Fruit fly (Drosophila melanogaster) whole organism, embryonic: Measurements from ENCODE around the gene CG12589.

Source experiments
- Asciz ChIP-seq: fragments of 200-800 bp; sonication (Bioruptor generic); optimal IDR thresholded peaks from 2 replicates; lab custom pipeline; 2017; ENCODE audit warnings: missing biosample characterization, mild to moderate bottlenecking, missing genetic modification characterization, missing genetic modification reagents
- Atf6 ChIP-seq: fragments of 200-800 bp; sonication (Bioruptor generic); IDR thresholded peaks from 2 replicates; pipeline ENCODE4 v1.3.6; 2022; ENCODE audit warnings: missing biosample characterization, missing genetic modification characterization
- BEAF-32 ChIP-seq: fragments of 200-800 bp; sonication (Bioruptor generic); optimal IDR thresholded peaks from 3 replicates; lab custom pipeline; 2017; ENCODE audit warnings: missing biosample characterization, missing genetic modification characterization, mild to moderate bottlenecking, moderate library complexity, missing genetic modification reagents
- Blimp-1 ChIP-seq: fragments of 200-800 bp; sonication (Bioruptor generic); optimal IDR thresholded peaks from 3 replicates; lab custom pipeline; 2018; ENCODE audit warnings: missing biosample characterization, missing genetic modification characterization, mild to moderate bottlenecking, moderate library complexity, missing genetic modification reagents
- C15 ChIP-seq: fragments of 200-800 bp; sonication (Bioruptor generic); IDR thresholded peaks from 3 replicates; pipeline ENCODE4 v1.3.6; 2022; ENCODE audit warnings: missing biosample characterization, missing genetic modification characterization
- CG10267 ChIP-seq: fragments of 200-800 bp; sonication (Bioruptor generic); optimal IDR thresholded peaks from 2 replicates; lab custom pipeline; 2018; ENCODE audit warnings: missing biosample characterization, mild to moderate bottlenecking, missing genetic modification characterization, moderate library complexity
- CG1233 ChIP-seq: fragments of 200-800 bp; sonication (Bioruptor generic); optimal IDR thresholded peaks from 4 replicates; lab custom pipeline; 2018; ENCODE audit warnings: missing biosample characterization, mild to moderate bottlenecking, missing genetic modification characterization
- CG12769 ChIP-seq: fragments of 200-800 bp; sonication (Bioruptor generic); optimal IDR thresholded peaks from 2 replicates; lab custom pipeline; 2019; ENCODE audit warnings: missing biosample characterization, mild to moderate bottlenecking, missing genetic modification characterization, moderate library complexity
- CG1603 ChIP-seq: fragments of 200-800 bp; sonication (Bioruptor generic); optimal IDR thresholded peaks from 2 replicates; lab custom pipeline; 2019; ENCODE audit warnings: missing biosample characterization, mild to moderate bottlenecking, missing genetic modification characterization, moderate library complexity
- CG16863 ChIP-seq: fragments of 200-800 bp; sonication (Bioruptor generic); optimal IDR thresholded peaks from 3 replicates; lab custom pipeline; 2016; ENCODE audit warnings: missing biosample characterization, missing genetic modification characterization
- CG18619 ChIP-seq: fragments of 200-800 bp; sonication (Bioruptor generic); optimal IDR thresholded peaks from 3 replicates; lab custom pipeline; 2017; ENCODE audit warnings: missing biosample characterization, mild to moderate bottlenecking, missing genetic modification characterization
- CG18764 ChIP-seq: fragments of 200-800 bp; sonication (Bioruptor generic); optimal IDR thresholded peaks from 3 replicates; lab custom pipeline; 2016; ENCODE audit warnings: missing biosample characterization, missing genetic modification characterization
- CG2712 ChIP-seq: fragments of 200-800 bp; optimal IDR thresholded peaks from 3 replicates; lab custom pipeline; 2019; ENCODE audit warnings: missing biosample characterization, mild to moderate bottlenecking, missing genetic modification characterization, moderate library complexity
- CG30020 ChIP-seq: fragments of 200-800 bp; optimal IDR thresholded peaks from 2 replicates; lab custom pipeline; 2019; ENCODE audit warnings: missing biosample characterization, mild to moderate bottlenecking, missing genetic modification characterization, moderate library complexity
- CG30431 ChIP-seq: fragments of 200-800 bp; sonication (Bioruptor generic); optimal IDR thresholded peaks from 2 replicates; lab custom pipeline; 2017; ENCODE audit warnings: missing biosample characterization, missing genetic modification characterization
- CG33213 ChIP-seq: fragments of 200-800 bp; sonication (Bioruptor generic); optimal IDR thresholded peaks from 3 replicates; lab custom pipeline; 2016; ENCODE audit warnings: missing biosample characterization, missing genetic modification characterization
- CG7987 ChIP-seq: fragments of 200-800 bp; sonication (Bioruptor generic); optimal IDR thresholded peaks from 2 replicates; lab custom pipeline; 2018; ENCODE audit warnings: missing biosample characterization, mild to moderate bottlenecking, missing genetic modification characterization, moderate library complexity
- CG8281 ChIP-seq: fragments of 200-800 bp; sonication (Bioruptor generic); optimal IDR thresholded peaks from 2 replicates; lab custom pipeline; 2018; ENCODE audit warnings: missing biosample characterization, mild to moderate bottlenecking, missing genetic modification characterization, moderate library complexity
- CG9932 ChIP-seq: fragments of 200-800 bp; sonication (Bioruptor generic); IDR thresholded peaks from 2 replicates; pipeline ENCODE4 v1.3.6; 2022; ENCODE audit warnings: missing biosample characterization, missing genetic modification characterization
- Doc3 ChIP-seq: fragments of 200-800 bp; sonication (Bioruptor generic); IDR thresholded peaks from 3 replicates; pipeline ENCODE4 v1.3.6; 2022; ENCODE audit warnings: missing biosample characterization, missing genetic modification characterization; ENCODE audit not compliant: partially characterized antibody
- H15 ChIP-seq: fragments of 200-800 bp; sonication (Bioruptor generic); IDR thresholded peaks from 3 replicates; pipeline ENCODE4 v1.3.6; 2022; ENCODE audit warnings: missing biosample characterization, missing genetic modification characterization
- HmgZ ChIP-seq: fragments of 200-800 bp; sonication (Bioruptor generic); optimal IDR thresholded peaks from 2 replicates; lab custom pipeline; 2018; ENCODE audit warnings: missing biosample characterization, mild to moderate bottlenecking, missing genetic modification characterization
- Hr78 ChIP-seq, 2 experiments: fragments of 200-800 bp in 1 of 2; fragments of >200 bp in 1 of 2; sonication (Bioruptor generic) in 1 of 2; optimal IDR thresholded peaks; 2 replicates each; lab custom pipeline; 2017 to 2019; ENCODE audit warnings: missing biosample characterization in 2 of 2, missing genetic modification characterization in 2 of 2, mild to moderate bottlenecking in 1 of 2, moderate library complexity in 1 of 2
- Myb ChIP-seq: fragments of 200-800 bp; sonication (Bioruptor generic); optimal IDR thresholded peaks from 2 replicates; lab custom pipeline; 2016; ENCODE audit warnings: missing biosample characterization, missing genetic modification characterization
- Poxn ChIP-seq: fragments of 200-800 bp; sonication (Bioruptor generic); IDR thresholded peaks from 2 replicates; pipeline ENCODE4 v1.3.6; 2022; ENCODE audit warnings: missing biosample characterization, missing genetic modification characterization
- Ravus ChIP-seq: fragments of 200-800 bp; sonication (Bioruptor generic); IDR thresholded peaks from 2 replicates; pipeline ENCODE4 v1.3.6; 2022; ENCODE audit warnings: missing biosample characterization, missing genetic modification characterization
- Sin3A ChIP-seq: fragments of >200 bp; optimal IDR thresholded peaks from 2 replicates; lab custom pipeline; 2018
- Trl ChIP-seq, 3 experiments: fragments of >200 bp in 2 of 3; fragments of 200-800 bp in 1 of 3; sonication (Bioruptor generic) in 1 of 3; optimal IDR thresholded peaks; 2 replicates in 1 of 3; 3 replicates in 2 of 3; lab custom pipeline; 2016 to 2017; ENCODE audit warnings: missing biosample characterization in 1 of 3, missing genetic modification characterization in 1 of 3
- Vsx1 ChIP-seq: fragments of 200-800 bp; sonication (Bioruptor generic); optimal IDR thresholded peaks from 2 replicates; lab custom pipeline; 2017; ENCODE audit warnings: missing biosample characterization, mild to moderate bottlenecking, missing genetic modification characterization, missing genetic modification reagents
- abd-A ChIP-seq: fragments of 200-800 bp; sonication (Bioruptor generic); optimal IDR thresholded peaks from 3 replicates; lab custom pipeline; 2019; ENCODE audit warnings: missing biosample characterization, mild to moderate bottlenecking, missing genetic modification characterization, moderate library complexity
- bab2 ChIP-seq: fragments of 200-800 bp; sonication (Bioruptor generic); optimal IDR thresholded peaks from 2 replicates; lab custom pipeline; 2016; ENCODE audit warnings: missing biosample characterization, missing genetic modification characterization
- bcd ChIP-seq: fragments of 200-800 bp; sonication (Bioruptor generic); optimal IDR thresholded peaks from 2 replicates; lab custom pipeline; 2017; ENCODE audit warnings: missing biosample characterization, mild to moderate bottlenecking, missing genetic modification characterization
- btn ChIP-seq: fragments of 200-800 bp; sonication (Bioruptor generic); optimal IDR thresholded peaks from 2 replicates; lab custom pipeline; 2016; ENCODE audit warnings: missing biosample characterization, missing genetic modification characterization
- cad ChIP-seq: fragments of >200 bp; optimal IDR thresholded peaks from 2 replicates; lab custom pipeline; 2017; ENCODE audit warnings: missing biosample characterization, missing genetic modification characterization
- chm ChIP-seq: fragments of 200-800 bp; sonication (Bioruptor generic); IDR thresholded peaks from 2 replicates; pipeline ENCODE4 v1.3.6; 2022; ENCODE audit warnings: missing biosample characterization, missing genetic modification characterization
- ci ChIP-seq: fragments of 200-800 bp; sonication (Bioruptor generic); IDR thresholded peaks from 3 replicates; pipeline ENCODE4 v1.3.6; 2022; ENCODE audit warnings: missing biosample characterization, missing genetic modification characterization
- dmrt11E ChIP-seq: fragments of 200-800 bp; sonication (Bioruptor generic); optimal IDR thresholded peaks from 3 replicates; lab custom pipeline; 2018; ENCODE audit warnings: missing biosample characterization, mild to moderate bottlenecking, missing genetic modification characterization, moderate library complexity
- esg ChIP-seq: fragments of 200-800 bp; sonication (Bioruptor generic); conservative IDR thresholded peaks from 2 replicates; pipeline ENCODE4 v1.3.6; 2022; ENCODE audit warnings: missing biosample characterization, missing genetic modification characterization
- fd64A ChIP-seq: fragments of 200-800 bp; sonication (Bioruptor generic); optimal IDR thresholded peaks from 3 replicates; lab custom pipeline; 2018; ENCODE audit warnings: missing biosample characterization, mild to moderate bottlenecking, missing genetic modification characterization
- fd96Cb ChIP-seq: fragments of 200-800 bp; sonication (Bioruptor generic); optimal IDR thresholded peaks from 2 replicates; lab custom pipeline; 2018; ENCODE audit warnings: missing biosample characterization, mild to moderate bottlenecking, missing genetic modification characterization, moderate library complexity
- gro ChIP-seq: fragments of 200-800 bp; sonication (Bioruptor generic); optimal IDR thresholded peaks from 2 replicates; lab custom pipeline; 2016; ENCODE audit warnings: missing biosample characterization, missing genetic modification characterization
- hb ChIP-seq: fragments of 200-800 bp; sonication (Bioruptor generic); IDR thresholded peaks from 3 replicates; pipeline ENCODE4 v1.3.6; 2022; ENCODE audit warnings: missing biosample characterization, missing genetic modification characterization; ENCODE audit not compliant: partially characterized antibody
- kay ChIP-seq: fragments of 200-800 bp; sonication (Bioruptor generic); optimal IDR thresholded peaks from 2 replicates; lab custom pipeline; 2016; ENCODE audit warnings: missing biosample characterization, missing genetic modification characterization
- knrl ChIP-seq: fragments of 200-800 bp; sonication (Bioruptor generic); IDR thresholded peaks from 3 replicates; pipeline ENCODE4 v1.3.6; 2022; ENCODE audit warnings: missing biosample characterization, missing genetic modification characterization; ENCODE audit not compliant: partially characterized antibody
- pfk ChIP-seq: fragments of 200-800 bp; sonication (Bioruptor generic); optimal IDR thresholded peaks from 2 replicates; lab custom pipeline; 2018; ENCODE audit warnings: missing biosample characterization, mild to moderate bottlenecking, missing genetic modification characterization, moderate library complexity
- scrt ChIP-seq: fragments of 200-800 bp; sonication (Bioruptor generic); optimal IDR thresholded peaks from 2 replicates; lab custom pipeline; 2018; ENCODE audit warnings: missing biosample characterization, mild to moderate bottlenecking, missing genetic modification characterization, moderate library complexity
- sim ChIP-seq: fragments of 200-800 bp; sonication (Bioruptor generic); IDR thresholded peaks from 2 replicates; pipeline ENCODE4 v1.3.6; 2022; ENCODE audit warnings: missing biosample characterization, missing genetic modification characterization
- sug ChIP-seq: fragments of 200-800 bp; optimal IDR thresholded peaks from 2 replicates; lab custom pipeline; 2019; ENCODE audit warnings: missing biosample characterization, mild to moderate bottlenecking, missing genetic modification characterization, moderate library complexity
- zen2 ChIP-seq: fragments of 200-800 bp; sonication (Bioruptor generic); IDR thresholded peaks from 3 replicates; pipeline ENCODE4 v1.3.6; 2022; ENCODE audit warnings: missing biosample characterization, missing genetic modification characterization; ENCODE audit not compliant: partially characterized antibody

CG12589 gene

dm6 chr3R:5100323-5101055, 38.3 kb downstream of the CG12589 start (continued):
- TF ChIP-seq scrt (GFP tag; lab: Kevin White, UChicago) (no peak), Ravus (no peak), gro (GFP tag; lab: Kevin White, UChicago) (no peak), abd-A (no peak), CG1603 (peak; percentile 14), fd96Cb (tag; lab: Kevin White, UChicago) (peak; percentile 16), CG10267 (tag; lab: Kevin White, UChicago) (peak; percentile 27), Trl (optimal IDR thresholded peaks at IDR 0.05; lab: Kevin White, UChicago) (no peak), Trl (GFP tag; optimal IDR thresholded peaks at IDR 0.05; lab: Kevin White, UChicago) (no peak), pfk (no peak), BEAF-32 (no peak), Hr78 (GFP tag; optimal IDR thresholded peaks at IDR 0.05; lab: Kevin White, UChicago) (no peak), hb (GFP tag; lab: Robert Waterston, UW) (no peak), CG18619 (no peak), CG8281 (tag; lab: Kevin White, UChicago) (no peak), CG7987 (GFP tag; lab: Kevin White, UChicago) (no peak), Blimp-1 (peak; percentile 55), CG18764 (no peak), kay (GFP tag; lab: Kevin White, UChicago) (no peak), CG30020 (tag; lab: Kevin White, UChicago) (no peak), HmgZ (tag; lab: Kevin White, UChicago) (no peak), esg (GFP tag; lab: Robert Waterston, UW) (no peak), knrl (GFP tag; lab: Robert Waterston, UW) (no peak), Asciz (GFP tag; lab: Kevin White, UChicago) (no peak), sim (GFP tag; lab: Robert Waterston, UW) (no peak), H15 (no peak), CG30431 (GFP tag; lab: Kevin White, UChicago) (no peak), btn (GFP tag; lab: Kevin White, UChicago) (no peak), zen2 (GFP tag; lab: Robert Waterston, UW) (no peak), CG16863 (GFP tag; lab: Kevin White, UChicago) (no peak), Doc3 (GFP tag; lab: Robert Waterston, UW) (no peak), CG1233 (GFP tag; lab: Kevin White, UChicago) (no peak), Myb (no peak), CG2712 (tag; lab: Kevin White, UChicago) (peak; percentile 56), cad (GFP tag; lab: Kevin White, UChicago) (no peak), chm (GFP tag; lab: Robert Waterston, UW) (no peak), Poxn (GFP tag; lab: Robert Waterston, UW) (no peak), Atf6 (GFP tag; lab: Robert Waterston, UW) (no peak; the same call in 1 of the 2 replicates), dmrt11E (tag; lab: Kevin White, UChicago) (peak; percentile 59), CG33213 (no peak), sug (tag; lab: Kevin White, UChicago) (no peak), ci (GFP tag; lab: Robert Waterston, UW) (no peak), CG12769 (tag; lab: Kevin White, UChicago) (peak; percentile 18), Sin3A (lab: Kevin White, UChicago) (no peak), Vsx1 (GFP tag; lab: Kevin White, UChicago) (no peak), CG9932 (GFP tag; lab: Robert Waterston, UW) (no peak), bab2 (no peak), fd64A (no peak), bcd (GFP tag; lab: Kevin White, UChicago) (peak; percentile 1), C15 (GFP tag; lab: Robert Waterston, UW) (no peak)
